Worm (Caenorhabditis elegans): ENCODE data around the gene F45D3.2.

ce11 chrV:12542683-12543319 lies 2.0 kb downstream of the F45D3.2 start:
- TF ChIP-seq flh-1 (GFP tag; optimal IDR thresholded peaks at IDR 0.05) = no peak
- no peak for TF ChIP-seq snpc-4 (tag; optimal IDR thresholded peaks at IDR 0.05)
- no peak for TF ChIP-seq unc-39 (tag; optimal IDR thresholded peaks at IDR 0.05)
- TF ChIP-seq ztf-11 (tag; optimal IDR thresholded peaks at IDR 0.05) = no peak
- no peak for TF ChIP-seq sem-2 (GFP tag; optimal IDR thresholded peaks at IDR 0.05)
- no peak for TF ChIP-seq lin-13 (tag; optimal IDR thresholded peaks at IDR 0.05)

Data from whole organism, mixed stage, embryonic.